ENCODE assay signal across 1 fruit fly cellular context in genomic region chrX:3389861-3390260, dm6.
TF ChIP-seq lines count a peak whose summit lies in the region.

No protein-coding gene starts in this region.

TF ChIP-seq in whole organism, embryonic, 481 proteins besides CTCF, POLR2A, EP300 and RAD21 (continued from another document):
- TF ChIP-seq trh (GFP tag; optimal IDR thresholded peaks at IDR 0.05; lab: Kevin White, UChicago) (no peak), exex (tag; optimal IDR thresholded peaks at IDR 0.05; lab: Kevin White, UChicago) (no peak), CG13624 (GFP tag; optimal IDR thresholded peaks at IDR 0.05; lab: Kevin White, UChicago) (no peak), knrl (GFP tag; IDR thresholded peaks at IDR 0.05; lab: Robert Waterston, UW; ENCODE audit: partially characterized antibody) (no peak), Deaf1 (tag; optimal IDR thresholded peaks at IDR 0.05; lab: Kevin White, UChicago) (no peak), MBD-R2 (GFP tag; IDR thresholded peaks at IDR 0.05; lab: Robert Waterston, UW) (no peak), CG4820 (GFP tag; optimal IDR thresholded peaks at IDR 0.05; lab: Kevin White, UChicago) (no peak), CG42726 (GFP tag; IDR thresholded peaks at IDR 0.05; lab: Robert Waterston, UW; ENCODE audit: partially characterized antibody) (no peak), CG13123 (GFP tag; optimal IDR thresholded peaks at IDR 0.05; lab: Kevin White, UChicago) (no peak), CG14441 (GFP tag; IDR thresholded peaks at IDR 0.05; lab: Robert Waterston, UW) (no peak), cato (GFP tag; optimal IDR thresholded peaks at IDR 0.05; lab: Kevin White, UChicago; ENCODE audit: borderline replicate concordance) (no peak), emc (GFP tag; optimal IDR thresholded peaks at IDR 0.05; lab: Kevin White, UChicago) (peak; percentile 1), ken (GFP tag; IDR thresholded peaks at IDR 0.05; lab: Robert Waterston, UW) (no peak), ara (GFP tag; IDR thresholded peaks at IDR 0.05; lab: Robert Waterston, UW) (no peak), CG2202 (tag; optimal IDR thresholded peaks at IDR 0.05; lab: Kevin White, UChicago) (no peak), Bteb2 (GFP tag; optimal IDR thresholded peaks at IDR 0.05; lab: Kevin White, UChicago) (no peak), D19B (GFP tag; optimal IDR thresholded peaks at IDR 0.05; lab: Kevin White, UChicago) (no peak), CG6175 (GFP tag; IDR thresholded peaks at IDR 0.05; lab: Robert Waterston, UW) (no peak), CG10274 (GFP tag; optimal IDR thresholded peaks at IDR 0.05; lab: Kevin White, UChicago) (no peak), CG10979 (tag; optimal IDR thresholded peaks at IDR 0.05; lab: Kevin White, UChicago) (no peak), ssp (GFP tag; IDR thresholded peaks at IDR 0.05; lab: Robert Waterston, UW) (no peak), sqz (GFP tag; optimal IDR thresholded peaks at IDR 0.05; lab: Kevin White, UChicago) (peak; percentile 8), CG12104 (GFP tag; optimal IDR thresholded peaks at IDR 0.05; lab: Kevin White, UChicago) (no peak), gsb-n (tag; optimal IDR thresholded peaks at IDR 0.05; lab: Kevin White, UChicago) (no peak), Doc3 (GFP tag; IDR thresholded peaks at IDR 0.05; lab: Robert Waterston, UW; ENCODE audit: partially characterized antibody) (no peak), tap (tag; optimal IDR thresholded peaks at IDR 0.05; lab: Kevin White, UChicago) (no peak), GATAe (GFP tag; conservative IDR thresholded peaks at IDR 0.05; lab: Robert Waterston, UW) (no peak), CG13296 (GFP tag; optimal IDR thresholded peaks at IDR 0.05; lab: Kevin White, UChicago) (no peak), hbn (GFP tag; IDR thresholded peaks at IDR 0.05; lab: Robert Waterston, UW; ENCODE audit: partially characterized antibody) (no peak), H2.0 (GFP tag; IDR thresholded peaks at IDR 0.05; lab: Robert Waterston, UW) (no peak), MTF-1 (GFP tag; optimal IDR thresholded peaks at IDR 0.05; lab: Kevin White, UChicago; ENCODE audit: borderline replicate concordance) (no peak), lilli (GFP tag; optimal IDR thresholded peaks at IDR 0.05; lab: Kevin White, UChicago) (no peak), CG13424 (tag; optimal IDR thresholded peaks at IDR 0.05; lab: Kevin White, UChicago) (peak; percentile 6), sim (GFP tag; IDR thresholded peaks at IDR 0.05; lab: Robert Waterston, UW) (no peak), CG32767 (GFP tag; IDR thresholded peaks at IDR 0.05; lab: Robert Waterston, UW) (no peak), Asciz (GFP tag; optimal IDR thresholded peaks at IDR 0.05; lab: Kevin White, UChicago) (no peak), kay (GFP tag; optimal IDR thresholded peaks at IDR 0.05; lab: Kevin White, UChicago) (no peak), Hr3 (GFP tag; optimal IDR thresholded peaks at IDR 0.05; lab: Kevin White, UChicago) (no peak), CG17912 (GFP tag; optimal IDR thresholded peaks at IDR 0.05; lab: Kevin White, UChicago) (no peak), Hr39 (optimal IDR thresholded peaks at IDR 0.05; lab: Kevin White, UChicago) (no peak), Myb (GFP tag; optimal IDR thresholded peaks at IDR 0.05; lab: Kevin White, UChicago) (no peak), CG8281 (tag; optimal IDR thresholded peaks at IDR 0.05; lab: Kevin White, UChicago) (no peak), CG9797 (GFP tag; optimal IDR thresholded peaks at IDR 0.05; lab: Kevin White, UChicago) (no peak), dmrt99B (tag; optimal IDR thresholded peaks at IDR 0.05; lab: Kevin White, UChicago) (peak; percentile 6), CG4404 (GFP tag; IDR thresholded peaks at IDR 0.05; lab: Robert Waterston, UW) (no peak), CG8089 (GFP tag; optimal IDR thresholded peaks at IDR 0.05; lab: Kevin White, UChicago) (no peak), CG17361 (GFP tag; IDR thresholded peaks at IDR 0.05; lab: Robert Waterston, UW) (0 out of 3 replicates have a peak, but pooled peaks have one; percentile 11), eve (GFP tag; optimal IDR thresholded peaks at IDR 0.05; lab: Kevin White, UChicago) (no peak), CG17328 (GFP tag; IDR thresholded peaks at IDR 0.05; lab: Robert Waterston, UW) (no peak), Fer3 (tag; optimal IDR thresholded peaks at IDR 0.05; lab: Kevin White, UChicago) (no peak), otp (GFP tag; IDR thresholded peaks at IDR 0.05; lab: Robert Waterston, UW) (no peak), lbe (GFP tag; optimal IDR thresholded peaks at IDR 0.05; lab: Kevin White, UChicago) (no peak), CG8290 (GFP tag; optimal IDR thresholded peaks at IDR 0.05; lab: Kevin White, UChicago) (no peak), CG8290 (tag; optimal IDR thresholded peaks at IDR 0.05; lab: Kevin White, UChicago) (no peak), CG17385 (GFP tag; optimal IDR thresholded peaks at IDR 0.05; lab: Kevin White, UChicago) (no peak), her (GFP tag; optimal IDR thresholded peaks at IDR 0.05; lab: Kevin White, UChicago) (no peak), CG18764 (GFP tag; optimal IDR thresholded peaks at IDR 0.05; lab: Kevin White, UChicago) (no peak), hth (optimal IDR thresholded peaks at IDR 0.05; lab: Kevin White, UChicago) (no peak), CG2199 (GFP tag; IDR thresholded peaks at IDR 0.05; lab: Robert Waterston, UW) (no peak), bowl (GFP tag; IDR thresholded peaks at IDR 0.05; lab: Robert Waterston, UW) (no peak), gem (tag; optimal IDR thresholded peaks at IDR 0.05; lab: Kevin White, UChicago) (peak; percentile 40), row (GFP tag; IDR thresholded peaks at IDR 0.05; lab: Robert Waterston, UW) (peak; percentile 62), h (optimal IDR thresholded peaks at IDR 0.05; lab: Kevin White, UChicago) (no peak), NfI (GFP tag; optimal IDR thresholded peaks at IDR 0.05; lab: Kevin White, UChicago) (no peak), HLH54F (GFP tag; optimal IDR thresholded peaks at IDR 0.05; lab: Kevin White, UChicago) (no peak), sna (GFP tag; IDR thresholded peaks at IDR 0.05; lab: Robert Waterston, UW; ENCODE audit: partially characterized antibody) (no peak), unpg (GFP tag; optimal IDR thresholded peaks at IDR 0.05; lab: Kevin White, UChicago) (no peak), nmo (GFP tag; optimal IDR thresholded peaks at IDR 0.05; lab: Kevin White, UChicago) (no peak), mld (GFP tag; IDR thresholded peaks at IDR 0.05; lab: Robert Waterston, UW; ENCODE audit: partially characterized antibody) (no peak), crol (GFP tag; IDR thresholded peaks at IDR 0.05; lab: Robert Waterston, UW) (no peak), cas (GFP tag; IDR thresholded peaks at IDR 0.05; lab: Robert Waterston, UW) (no peak), eyg (GFP tag; optimal IDR thresholded peaks at IDR 0.05; lab: Kevin White, UChicago) (no peak), Hmr (GFP tag; optimal IDR thresholded peaks at IDR 0.05; lab: Kevin White, UChicago) (peak; percentile 6), CG14710 (tag; optimal IDR thresholded peaks at IDR 0.05; lab: Kevin White, UChicago) (no peak), CG11085 (GFP tag; IDR thresholded peaks at IDR 0.05; lab: Robert Waterston, UW) (no peak), ATbp (GFP tag; optimal IDR thresholded peaks at IDR 0.05; lab: Kevin White, UChicago) (no peak), dmrt11E (tag; optimal IDR thresholded peaks at IDR 0.05; lab: Kevin White, UChicago) (no peak), TFAM (GFP tag; optimal IDR thresholded peaks at IDR 0.05; lab: Kevin White, UChicago) (no peak), ash1 (GFP tag; optimal IDR thresholded peaks at IDR 0.05; lab: Kevin White, UChicago) (no peak), CG9817 (tag; optimal IDR thresholded peaks at IDR 0.05; lab: Kevin White, UChicago) (no peak), lov (optimal IDR thresholded peaks at IDR 0.05; lab: Kevin White, UChicago) (no peak), lov (GFP tag; IDR thresholded peaks at IDR 0.05; lab: Robert Waterston, UW) (no peak), CG11695 (GFP tag; IDR thresholded peaks at IDR 0.05; lab: Robert Waterston, UW) (no peak; the same call in 1 of the 3 replicates), CG32532 (GFP tag; IDR thresholded peaks at IDR 0.05; lab: Robert Waterston, UW) (no peak), Fer2 (tag; optimal IDR thresholded peaks at IDR 0.05; lab: Kevin White, UChicago) (no peak), zf30C (GFP tag; optimal IDR thresholded peaks at IDR 0.05; lab: Kevin White, UChicago) (no peak)
